Fruit fly (Drosophila melanogaster) whole organism, embryonic: Measurements from ENCODE around the gene svr.
A peak's percentile ranks its signal among the peaks of the same experiment; 100 is the strongest.

Experiments
- Asciz ChIP-seq: fragments of 200-800 bp; sonication (Bioruptor generic); optimal IDR thresholded peaks from 2 replicates; lab custom pipeline; 2017; ENCODE audit warnings: missing biosample characterization, mild to moderate bottlenecking, missing genetic modification characterization, missing genetic modification reagents
- C15 ChIP-seq: fragments of 200-800 bp; sonication (Bioruptor generic); IDR thresholded peaks from 3 replicates; pipeline ENCODE4 v1.3.6; 2022; ENCODE audit warnings: missing biosample characterization, missing genetic modification characterization
- CG11456 ChIP-seq: fragments of 200-800 bp; sonication (Bioruptor generic); IDR thresholded peaks from 3 replicates; pipeline ENCODE4 v1.3.6; 2022; ENCODE audit warnings: missing biosample characterization, missing genetic modification characterization
- CG13296 ChIP-seq: fragments of 200-800 bp; sonication (Bioruptor generic); optimal IDR thresholded peaks from 3 replicates; lab custom pipeline; 2018; ENCODE audit warnings: missing biosample characterization, mild to moderate bottlenecking, missing genetic modification characterization
- CG13624 ChIP-seq: fragments of 200-800 bp; sonication (Bioruptor generic); optimal IDR thresholded peaks from 2 replicates; lab custom pipeline; 2016; ENCODE audit warnings: missing biosample characterization, missing genetic modification characterization
- CG14050 ChIP-seq: fragments of 200-800 bp; sonication (Bioruptor generic); IDR thresholded peaks from 3 replicates; pipeline ENCODE4 v1.3.6; 2022; ENCODE audit warnings: missing biosample characterization, missing genetic modification characterization
- CG16779 ChIP-seq: fragments of 200-800 bp; sonication (Bioruptor generic); IDR thresholded peaks from 2 replicates; pipeline ENCODE4 v1.3.6; 2022; ENCODE audit warnings: missing biosample characterization, missing genetic modification characterization
- CG30020 ChIP-seq: fragments of 200-800 bp; optimal IDR thresholded peaks from 2 replicates; lab custom pipeline; 2019; ENCODE audit warnings: missing biosample characterization, mild to moderate bottlenecking, missing genetic modification characterization, moderate library complexity
- CG3065 ChIP-seq: fragments of 200-800 bp; sonication (Bioruptor generic); optimal IDR thresholded peaks from 2 replicates; lab custom pipeline; 2016; ENCODE audit warnings: missing biosample characterization, missing genetic modification characterization
- CG31441 ChIP-seq: fragments of 200-800 bp; sonication (Bioruptor generic); IDR thresholded peaks from 2 replicates; pipeline ENCODE4 v1.3.6; 2022; ENCODE audit warnings: missing biosample characterization, missing genetic modification characterization
- CG32532 ChIP-seq: fragments of 200-800 bp; sonication (Bioruptor generic); IDR thresholded peaks from 2 replicates; pipeline ENCODE4 v1.3.6; 2022; ENCODE audit warnings: missing biosample characterization, missing genetic modification characterization
- CG42726 ChIP-seq: fragments of 200-800 bp; sonication (Bioruptor generic); IDR thresholded peaks from 2 replicates; pipeline ENCODE4 v1.3.6; 2022; ENCODE audit warnings: missing biosample characterization, missing genetic modification characterization; ENCODE audit not compliant: partially characterized antibody
- CG4730 ChIP-seq: fragments of 200-800 bp; sonication (Bioruptor generic); IDR thresholded peaks from 2 replicates; pipeline ENCODE4 v1.3.6; 2022; ENCODE audit warnings: missing biosample characterization, missing genetic modification characterization
- CG8290 ChIP-seq, 3 experiments: fragments of 200-800 bp; sonication (Bioruptor generic); optimal IDR thresholded peaks; 2 replicates each; lab custom pipeline; 2016 to 2019; ENCODE audit warnings: missing biosample characterization in 3 of 3, missing genetic modification characterization in 3 of 3, mild to moderate bottlenecking in 2 of 3, moderate library complexity in 1 of 3
- CG8944 ChIP-seq: fragments of 200-800 bp; sonication (Bioruptor generic); optimal IDR thresholded peaks from 3 replicates; lab custom pipeline; 2016; ENCODE audit warnings: missing biosample characterization, missing genetic modification characterization
- D19B ChIP-seq: fragments of 200-800 bp; sonication (Bioruptor generic); optimal IDR thresholded peaks from 2 replicates; lab custom pipeline; 2017; ENCODE audit warnings: missing biosample characterization, mild to moderate bottlenecking, missing genetic modification characterization
- Fer1 ChIP-seq: fragments of 200-800 bp; sonication (Bioruptor generic); optimal IDR thresholded peaks from 2 replicates; lab custom pipeline; 2017; ENCODE audit warnings: missing biosample characterization, mild to moderate bottlenecking, missing genetic modification characterization
- H15 ChIP-seq: fragments of 200-800 bp; sonication (Bioruptor generic); IDR thresholded peaks from 3 replicates; pipeline ENCODE4 v1.3.6; 2022; ENCODE audit warnings: missing biosample characterization, missing genetic modification characterization
- HLH4C ChIP-seq: fragments of 200-800 bp; sonication (Bioruptor generic); IDR thresholded peaks from 3 replicates; pipeline ENCODE4 v1.3.6; 2022; ENCODE audit warnings: missing biosample characterization, missing genetic modification characterization; ENCODE audit not compliant: partially characterized antibody
- Hey ChIP-seq: fragments of 200-800 bp; sonication (Bioruptor generic); optimal IDR thresholded peaks from 3 replicates; lab custom pipeline; 2018; ENCODE audit warnings: missing biosample characterization, mild to moderate bottlenecking, missing genetic modification characterization
- Hmr ChIP-seq: fragments of 200-800 bp; sonication (Bioruptor generic); optimal IDR thresholded peaks from 3 replicates; lab custom pipeline; 2017; ENCODE audit warnings: mild to moderate bottlenecking, missing biosample characterization, missing genetic modification reagents, missing genetic modification characterization
- MBD-R2 ChIP-seq: fragments of 200-800 bp; sonication (Bioruptor generic); IDR thresholded peaks from 2 replicates; pipeline ENCODE4 v1.3.6; 2022; ENCODE audit warnings: missing biosample characterization, missing genetic modification characterization
- MESR4 ChIP-seq: fragments of 200-800 bp; sonication (Bioruptor generic); optimal IDR thresholded peaks from 2 replicates; lab custom pipeline; 2018; ENCODE audit warnings: missing biosample characterization, mild to moderate bottlenecking, missing genetic modification characterization, moderate library complexity
- NC2β ChIP-seq: fragments of 200-800 bp; sonication (Bioruptor generic); optimal IDR thresholded peaks from 2 replicates; lab custom pipeline; 2016; ENCODE audit warnings: missing biosample characterization, missing genetic modification characterization
- NFAT ChIP-seq: fragments of 200-800 bp; sonication (Bioruptor generic); IDR thresholded peaks from 2 replicates; pipeline ENCODE4 v1.3.6; 2022; ENCODE audit warnings: missing biosample characterization, missing genetic modification characterization
- Nf-YC ChIP-seq: fragments of 200-800 bp; optimal IDR thresholded peaks from 3 replicates; lab custom pipeline; 2019; ENCODE audit warnings: missing biosample characterization, mild to moderate bottlenecking, missing genetic modification characterization, moderate library complexity
- Rfx ChIP-seq: fragments of 200-800 bp; sonication (Bioruptor generic); IDR thresholded peaks from 2 replicates; pipeline ENCODE4 v1.3.6; 2022; ENCODE audit warnings: missing biosample characterization, missing genetic modification characterization
- Sin3A ChIP-seq: fragments of >200 bp; optimal IDR thresholded peaks from 2 replicates; lab custom pipeline; 2018
- Spps ChIP-seq: fragments of 200-800 bp; sonication (Bioruptor generic); optimal IDR thresholded peaks from 2 replicates; lab custom pipeline; 2018; ENCODE audit warnings: missing biosample characterization, mild to moderate bottlenecking, missing genetic modification characterization
- abd-A ChIP-seq: fragments of 200-800 bp; sonication (Bioruptor generic); optimal IDR thresholded peaks from 3 replicates; lab custom pipeline; 2019; ENCODE audit warnings: missing biosample characterization, mild to moderate bottlenecking, missing genetic modification characterization, moderate library complexity
- bab2 ChIP-seq: fragments of 200-800 bp; sonication (Bioruptor generic); optimal IDR thresholded peaks from 2 replicates; lab custom pipeline; 2016; ENCODE audit warnings: missing biosample characterization, missing genetic modification characterization
- cato ChIP-seq: fragments of 200-800 bp; sonication (Bioruptor generic); optimal IDR thresholded peaks from 2 replicates; lab custom pipeline; 2016; ENCODE audit warnings: missing biosample characterization, missing genetic modification characterization, borderline replicate concordance
- cg ChIP-seq: fragments of 200-800 bp; sonication (Bioruptor generic); optimal IDR thresholded peaks from 3 replicates; lab custom pipeline; 2019; ENCODE audit warnings: missing biosample characterization, mild to moderate bottlenecking, missing genetic modification characterization, moderate library complexity
- chif ChIP-seq, 2 experiments: fragments of 200-800 bp; sonication (Bioruptor generic); optimal IDR thresholded peaks; 3 replicates each; lab custom pipeline; 2016; ENCODE audit warnings: missing biosample characterization in 2 of 2, missing genetic modification characterization in 2 of 2
- crp ChIP-seq, 2 experiments: fragments of 200-800 bp; sonication (Bioruptor generic); optimal IDR thresholded peaks; 2 replicates in 1 of 2; 3 replicates in 1 of 2; lab custom pipeline; 2017; ENCODE audit warnings: missing biosample characterization in 2 of 2, missing genetic modification characterization in 2 of 2, mild to moderate bottlenecking in 1 of 2, moderate library complexity in 1 of 2
- ems ChIP-seq: fragments of 200-800 bp; sonication (Bioruptor generic); optimal IDR thresholded peaks from 3 replicates; lab custom pipeline; 2016; ENCODE audit warnings: missing biosample characterization, missing genetic modification characterization
- ewg ChIP-seq: fragments of 200-800 bp; sonication (Bioruptor generic); optimal IDR thresholded peaks from 3 replicates; lab custom pipeline; 2017; ENCODE audit warnings: mild to moderate bottlenecking, missing biosample characterization, missing genetic modification reagents, missing genetic modification characterization
- fru ChIP-seq: fragments of >200 bp; optimal IDR thresholded peaks from 2 replicates; lab custom pipeline; 2017
- gce ChIP-seq: fragments of 200-800 bp; sonication (Bioruptor generic); IDR thresholded peaks from 3 replicates; pipeline ENCODE4 v1.3.6; 2022; ENCODE audit warnings: missing biosample characterization, missing genetic modification characterization
- gcm2 ChIP-seq: fragments of 200-800 bp; sonication (Bioruptor generic); optimal IDR thresholded peaks from 2 replicates; lab custom pipeline; 2016; ENCODE audit warnings: missing biosample characterization, missing genetic modification characterization
- grau ChIP-seq: fragments of 200-800 bp; optimal IDR thresholded peaks from 3 replicates; lab custom pipeline; 2019; ENCODE audit warnings: missing biosample characterization, mild to moderate bottlenecking, missing genetic modification characterization, moderate library complexity
- inv ChIP-seq: fragments of 200-800 bp; sonication (Bioruptor generic); IDR thresholded peaks from 2 replicates; pipeline ENCODE4 v1.3.6; 2022; ENCODE audit warnings: missing biosample characterization, missing genetic modification characterization; ENCODE audit not compliant: partially characterized antibody
- jing ChIP-seq: fragments of 200-800 bp; sonication (Bioruptor generic); optimal IDR thresholded peaks from 2 replicates; lab custom pipeline; 2018; ENCODE audit warnings: missing biosample characterization, mild to moderate bottlenecking, missing genetic modification characterization
- lmd ChIP-seq: fragments of 200-800 bp; sonication (Bioruptor generic); IDR thresholded peaks from 2 replicates; pipeline ENCODE4 v1.3.6; 2022; ENCODE audit warnings: missing biosample characterization, missing genetic modification characterization
- pum ChIP-seq: fragments of 200-800 bp; sonication (Bioruptor generic); optimal IDR thresholded peaks from 2 replicates; lab custom pipeline; 2016; ENCODE audit warnings: missing biosample characterization, missing genetic modification characterization
- salm ChIP-seq: fragments of 200-800 bp; sonication (Bioruptor generic); optimal IDR thresholded peaks from 2 replicates; lab custom pipeline; 2018; ENCODE audit warnings: missing biosample characterization, mild to moderate bottlenecking, missing genetic modification characterization
- slou ChIP-seq: fragments of 200-800 bp; sonication (Bioruptor generic); optimal IDR thresholded peaks from 3 replicates; lab custom pipeline; 2016; ENCODE audit warnings: missing biosample characterization, missing genetic modification characterization
- tgo ChIP-seq: fragments of 200-800 bp; sonication (Bioruptor generic); IDR thresholded peaks from 3 replicates; pipeline ENCODE4 v1.3.6; 2022; ENCODE audit warnings: missing biosample characterization, missing genetic modification characterization
- tio ChIP-seq: fragments of 200-800 bp; sonication (Bioruptor generic); optimal IDR thresholded peaks from 2 replicates; lab custom pipeline; 2017; ENCODE audit warnings: missing biosample characterization, missing genetic modification characterization, inconsistent platforms
- wdn ChIP-seq: fragments of 200-800 bp; sonication (Bioruptor generic); IDR thresholded peaks from 2 replicates; pipeline ENCODE4 v1.3.6; 2022; ENCODE audit warnings: missing biosample characterization, missing genetic modification characterization

The svr gene

DNA sequence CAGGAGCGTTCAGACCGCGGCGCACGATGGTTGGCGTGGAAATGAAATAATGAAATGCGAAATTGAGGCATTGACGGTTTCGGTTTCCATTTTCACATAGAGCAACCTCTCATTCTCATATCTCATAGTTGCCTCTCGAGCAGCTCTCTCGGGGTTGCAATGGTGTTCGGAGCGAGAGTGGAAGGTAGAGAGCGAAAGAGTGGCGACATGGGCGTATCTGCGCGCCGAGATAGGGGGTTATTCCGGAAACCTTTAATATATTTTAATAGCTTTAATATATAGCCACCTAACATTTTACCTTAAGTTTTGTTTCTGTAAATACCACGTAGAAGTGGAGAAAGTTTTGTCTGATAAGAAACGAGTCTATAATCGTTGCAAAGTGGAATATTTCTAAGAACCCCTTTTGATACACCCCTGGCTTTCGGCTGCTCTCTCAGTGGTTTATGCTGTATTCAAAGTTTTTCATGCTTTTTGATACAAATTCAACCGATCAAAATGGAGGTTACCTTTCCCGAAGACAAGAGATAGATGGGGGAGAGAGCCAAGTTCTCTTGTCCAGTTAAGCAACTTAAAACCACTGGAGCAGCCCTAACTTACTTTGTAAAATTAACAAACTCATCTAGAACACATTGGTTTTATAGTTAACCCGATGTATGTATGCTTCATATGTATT, 27.1 kb downstream of the svr start, which contains the start of gene elav (continued):
- TF ChIP-seq D19B (GFP tag; lab: Kevin White, UChicago) (peak; percentile 95), CG13296 (GFP tag; lab: Kevin White, UChicago) (peak; percentile 99), Asciz (GFP tag; lab: Kevin White, UChicago) (peak; percentile 97), Hmr (GFP tag; lab: Kevin White, UChicago) (peak; percentile 99), fru (peak; percentile 37), CG31441 (peak; percentile 99), Rfx (GFP tag; lab: Robert Waterston, UW) (peak; percentile 99), gcm2 (GFP tag; lab: Kevin White, UChicago) (peak; percentile 96), abd-A (peak; percentile 94), ewg (GFP tag; lab: Kevin White, UChicago) (peak; percentile 96), tgo (GFP tag; lab: Robert Waterston, UW) (peak; percentile 98), inv (GFP tag; lab: Robert Waterston, UW) (no peak), CG4730 (GFP tag; lab: Robert Waterston, UW) (peak; percentile 97), C15 (GFP tag; lab: Robert Waterston, UW) (peak; percentile 95), CG3065 (GFP tag; lab: Kevin White, UChicago) (peak; percentile 94), CG30020 (tag; lab: Kevin White, UChicago) (peak; percentile 89), jing (GFP tag; lab: Kevin White, UChicago) (peak; percentile 95), MESR4 (GFP tag; lab: Kevin White, UChicago) (peak; percentile 62), CG13624 (GFP tag; lab: Kevin White, UChicago) (peak; percentile 97), Spps (peak; percentile 97), H15 (GFP tag; lab: Robert Waterston, UW) (peak; percentile 97), CG42726 (GFP tag; lab: Robert Waterston, UW) (no peak), ems (GFP tag; lab: Kevin White, UChicago) (peak; percentile 97), tio (GFP tag; lab: Kevin White, UChicago) (peak; percentile 96), NFAT (peak; percentile 97), CG11456 (GFP tag; lab: Robert Waterston, UW) (peak; percentile 98), bab2 (GFP tag; lab: Kevin White, UChicago) (peak; percentile 97), pum (peak; percentile 97), CG8290 (GFP tag; optimal IDR thresholded peaks at IDR 0.05; lab: Kevin White, UChicago) (peak; percentile 98), CG8290 (tag; optimal IDR thresholded peaks at IDR 0.05; lab: Kevin White, UChicago) (peak; percentile 88 to 95), NC2β (peak; percentile 95), grau (peak; percentile 98), CG8944 (GFP tag; lab: Kevin White, UChicago) (peak; percentile 96), CG32532 (peak; percentile 99), salm (peak; percentile 97), Hey (tag; lab: Kevin White, UChicago) (peak; percentile 95), Sin3A (no peak), chif (GFP tag; optimal IDR thresholded peaks at IDR 0.05; lab: Kevin White, UChicago) (peak; percentile 96 to 98), wdn (GFP tag; lab: Robert Waterston, UW) (peak; percentile 96), CG14050 (GFP tag; lab: Robert Waterston, UW) (peak; percentile 97), HLH4C (GFP tag; lab: Robert Waterston, UW) (no peak), MBD-R2 (GFP tag; lab: Robert Waterston, UW) (peak; percentile 98), slou (GFP tag; lab: Kevin White, UChicago) (peak; percentile 97), CG16779 (GFP tag; lab: Robert Waterston, UW) (peak; percentile 91), lmd (GFP tag; lab: Robert Waterston, UW) (peak; percentile 99), cg (GFP tag; lab: Kevin White, UChicago) (peak; percentile 33), Nf-YC (tag; lab: Kevin White, UChicago) (peak; percentile 94), Fer1 (peak; percentile 100), cato (GFP tag; lab: Kevin White, UChicago) (peak; percentile 97), crp (GFP tag; optimal IDR thresholded peaks at IDR 0.05; lab: Kevin White, UChicago) (peak in 1 of 2 experiments; percentile 71), gce (GFP tag; lab: Robert Waterston, UW) (peak; percentile 92)
